Fruit fly (Drosophila melanogaster) whole organism, embryonic: Measurements from ENCODE around the gene Hs2st.
A peak's percentile ranks its signal among the peaks of the same experiment; 100 is the strongest.

Experiments
- Antp ChIP-seq: fragments of 200-800 bp; sonication (Bioruptor generic); optimal IDR thresholded peaks from 3 replicates; lab custom pipeline; 2016; ENCODE audit warnings: missing biosample characterization, missing genetic modification characterization
- B-H2 ChIP-seq: fragments of 200-800 bp; sonication (Bioruptor generic); optimal IDR thresholded peaks from 2 replicates; lab custom pipeline; 2018; ENCODE audit warnings: missing biosample characterization, mild to moderate bottlenecking, missing genetic modification characterization
- BEAF-32 ChIP-seq: fragments of 200-800 bp; sonication (Bioruptor generic); optimal IDR thresholded peaks from 3 replicates; lab custom pipeline; 2017; ENCODE audit warnings: missing biosample characterization, missing genetic modification characterization, mild to moderate bottlenecking, moderate library complexity, missing genetic modification reagents
- Bgb ChIP-seq: fragments of 200-800 bp; sonication (Bioruptor generic); IDR thresholded peaks from 2 replicates; pipeline ENCODE4 v1.3.6; 2022; ENCODE audit warnings: missing biosample characterization, missing genetic modification characterization; ENCODE audit not compliant: partially characterized antibody
- Blimp-1 ChIP-seq: fragments of 200-800 bp; sonication (Bioruptor generic); optimal IDR thresholded peaks from 3 replicates; lab custom pipeline; 2018; ENCODE audit warnings: missing biosample characterization, missing genetic modification characterization, mild to moderate bottlenecking, moderate library complexity, missing genetic modification reagents
- CG10654 ChIP-seq: fragments of 200-800 bp; sonication (Bioruptor generic); optimal IDR thresholded peaks from 2 replicates; lab custom pipeline; 2016; ENCODE audit warnings: missing biosample characterization, missing genetic modification characterization
- CG11398 ChIP-seq: fragments of 200-800 bp; sonication (Bioruptor generic); optimal IDR thresholded peaks from 2 replicates; lab custom pipeline; 2016; ENCODE audit warnings: missing biosample characterization, missing genetic modification characterization
- CG11695 ChIP-seq: fragments of 200-800 bp; sonication (Bioruptor generic); IDR thresholded peaks from 3 replicates; pipeline ENCODE4 v1.3.6; 2022; ENCODE audit warnings: missing biosample characterization, missing genetic modification characterization
- CG12104 ChIP-seq: fragments of 200-800 bp; sonication (Bioruptor generic); optimal IDR thresholded peaks from 3 replicates; lab custom pipeline; 2016; ENCODE audit warnings: missing biosample characterization, missing genetic modification characterization
- CG13287 ChIP-seq: fragments of 200-800 bp; sonication (Bioruptor generic); IDR thresholded peaks from 2 replicates; pipeline ENCODE4 v1.3.6; 2022; ENCODE audit warnings: missing biosample characterization, missing genetic modification characterization; ENCODE audit not compliant: partially characterized antibody
- CG14860 ChIP-seq: fragments of 200-800 bp; sonication (Bioruptor generic); IDR thresholded peaks from 3 replicates; pipeline ENCODE4 v1.3.6; 2022; ENCODE audit warnings: missing biosample characterization, missing genetic modification characterization; ENCODE audit not compliant: partially characterized antibody
- CG15514 ChIP-seq: fragments of 200-800 bp; sonication (Bioruptor generic); optimal IDR thresholded peaks from 3 replicates; lab custom pipeline; 2017; ENCODE audit warnings: missing biosample characterization, missing genetic modification characterization, mild to moderate bottlenecking, moderate library complexity, missing genetic modification reagents
- CG1602 ChIP-seq: fragments of 200-800 bp; sonication (Bioruptor generic); optimal IDR thresholded peaks from 3 replicates; lab custom pipeline; 2016; ENCODE audit warnings: missing biosample characterization, missing genetic modification characterization
- CG18262 ChIP-seq: fragments of 200-800 bp; optimal IDR thresholded peaks from 3 replicates; lab custom pipeline; 2019; ENCODE audit warnings: missing biosample characterization, mild to moderate bottlenecking, missing genetic modification characterization, moderate library complexity
- CG2116 ChIP-seq: fragments of 200-800 bp; sonication (Bioruptor generic); optimal IDR thresholded peaks from 3 replicates; lab custom pipeline; 2018; ENCODE audit warnings: missing biosample characterization, mild to moderate bottlenecking, missing genetic modification characterization
- CG6854 ChIP-seq: fragments of 200-800 bp; sonication (Bioruptor generic); optimal IDR thresholded peaks from 3 replicates; lab custom pipeline; 2017; ENCODE audit warnings: missing biosample characterization, mild to moderate bottlenecking, missing genetic modification characterization
- CG9727 ChIP-seq: fragments of 200-800 bp; sonication (Bioruptor generic); optimal IDR thresholded peaks from 3 replicates; lab custom pipeline; 2017; ENCODE audit warnings: missing biosample characterization, mild to moderate bottlenecking, missing genetic modification characterization
- Dip3 ChIP-seq: fragments of 200-800 bp; sonication (Bioruptor generic); optimal IDR thresholded peaks from 3 replicates; lab custom pipeline; 2016; ENCODE audit warnings: missing biosample characterization, missing genetic modification characterization
- Doc3 ChIP-seq: fragments of 200-800 bp; sonication (Bioruptor generic); IDR thresholded peaks from 3 replicates; pipeline ENCODE4 v1.3.6; 2022; ENCODE audit warnings: missing biosample characterization, missing genetic modification characterization; ENCODE audit not compliant: partially characterized antibody
- MBD-R2 ChIP-seq: fragments of 200-800 bp; sonication (Bioruptor generic); IDR thresholded peaks from 2 replicates; pipeline ENCODE4 v1.3.6; 2022; ENCODE audit warnings: missing biosample characterization, missing genetic modification characterization
- NC2α ChIP-seq: fragments of 200-800 bp; sonication (Bioruptor generic); optimal IDR thresholded peaks from 2 replicates; lab custom pipeline; 2016; ENCODE audit warnings: missing biosample characterization, missing genetic modification characterization
- NK7.1 ChIP-seq: fragments of 200-800 bp; sonication (Bioruptor generic); optimal IDR thresholded peaks from 3 replicates; lab custom pipeline; 2016; ENCODE audit warnings: missing biosample characterization, missing genetic modification characterization
- Nf-YC ChIP-seq: fragments of 200-800 bp; optimal IDR thresholded peaks from 3 replicates; lab custom pipeline; 2019; ENCODE audit warnings: missing biosample characterization, mild to moderate bottlenecking, missing genetic modification characterization, moderate library complexity
- Oaz ChIP-seq: fragments of 200-800 bp; sonication (Bioruptor generic); IDR thresholded peaks from 2 replicates; pipeline ENCODE4 v1.3.6; 2022; ENCODE audit warnings: missing biosample characterization, missing genetic modification characterization
- Optix ChIP-seq: fragments of 200-800 bp; sonication (Bioruptor generic); IDR thresholded peaks from 3 replicates; pipeline ENCODE4 v1.3.6; 2022; ENCODE audit warnings: missing biosample characterization, missing genetic modification characterization
- YL-1 ChIP-seq: fragments of 200-800 bp; sonication (Bioruptor generic); optimal IDR thresholded peaks from 3 replicates; lab custom pipeline; 2017; ENCODE audit warnings: missing biosample characterization, mild to moderate bottlenecking, missing genetic modification characterization
- al ChIP-seq: fragments of 200-800 bp; sonication (Bioruptor generic); IDR thresholded peaks from 2 replicates; pipeline ENCODE4 v1.3.6; 2022; ENCODE audit warnings: missing biosample characterization, missing genetic modification characterization
- ato ChIP-seq: fragments of 200-800 bp; sonication (Bioruptor generic); IDR thresholded peaks from 2 replicates; pipeline ENCODE4 v1.3.6; 2022; ENCODE audit warnings: missing biosample characterization, missing genetic modification characterization; ENCODE audit not compliant: partially characterized antibody
- chm ChIP-seq: fragments of 200-800 bp; sonication (Bioruptor generic); IDR thresholded peaks from 2 replicates; pipeline ENCODE4 v1.3.6; 2022; ENCODE audit warnings: missing biosample characterization, missing genetic modification characterization
- ci ChIP-seq: fragments of 200-800 bp; sonication (Bioruptor generic); IDR thresholded peaks from 3 replicates; pipeline ENCODE4 v1.3.6; 2022; ENCODE audit warnings: missing biosample characterization, missing genetic modification characterization
- disco-r ChIP-seq: fragments of 200-800 bp; sonication (Bioruptor generic); optimal IDR thresholded peaks from 2 replicates; lab custom pipeline; 2016; ENCODE audit warnings: missing biosample characterization, missing genetic modification characterization
- eve ChIP-seq, 2 experiments: fragments of >200 bp; optimal IDR thresholded peaks; 2 replicates each; lab custom pipeline; 2017; ENCODE audit warnings: missing biosample characterization in 2 of 2, missing genetic modification characterization in 2 of 2
- grn ChIP-seq: fragments of 200-800 bp; sonication (Bioruptor generic); optimal IDR thresholded peaks from 3 replicates; lab custom pipeline; 2017; ENCODE audit warnings: missing biosample characterization, missing genetic modification characterization
- hbn ChIP-seq: fragments of 200-800 bp; sonication (Bioruptor generic); IDR thresholded peaks from 2 replicates; pipeline ENCODE4 v1.3.6; 2022; ENCODE audit warnings: missing biosample characterization, missing genetic modification characterization; ENCODE audit not compliant: partially characterized antibody
- lola ChIP-seq, 3 experiments: fragments of >200 bp in 2 of 3; fragments of 200-800 bp in 1 of 3; sonication (Bioruptor generic) in 1 of 3; optimal IDR thresholded peaks; 2 replicates each; lab custom pipeline; 2017 to 2019; ENCODE audit warnings: missing biosample characterization in 3 of 3, missing genetic modification characterization in 3 of 3, mild to moderate bottlenecking in 1 of 3, moderate library complexity in 1 of 3
- luna ChIP-seq: fragments of 200-800 bp; sonication (Bioruptor generic); optimal IDR thresholded peaks from 2 replicates; lab custom pipeline; 2016; ENCODE audit warnings: missing biosample characterization, missing genetic modification characterization
- mld ChIP-seq: fragments of 200-800 bp; sonication (Bioruptor generic); IDR thresholded peaks from 3 replicates; pipeline ENCODE4 v1.3.6; 2022; ENCODE audit warnings: missing biosample characterization, missing genetic modification characterization; ENCODE audit not compliant: partially characterized antibody
- nerfin-2 ChIP-seq: fragments of 200-800 bp; sonication (Bioruptor generic); IDR thresholded peaks from 2 replicates; pipeline ENCODE4 v1.3.6; 2022; ENCODE audit warnings: missing biosample characterization, missing genetic modification characterization; ENCODE audit not compliant: partially characterized antibody
- pan ChIP-seq, 4 experiments: fragments of >200 bp in 3 of 4; fragments of 200-800 bp in 1 of 4; sonication (Bioruptor generic) in 1 of 4; optimal IDR thresholded peaks in 3 of 4; IDR thresholded peaks in 1 of 4; 2 replicates each; pipeline versions ENCODE4 v1.3.6 to Lab custom; 2017 to 2022; ENCODE audit warnings: missing biosample characterization in 2 of 4, missing genetic modification characterization in 2 of 4, mixed read lengths in 1 of 4
- pum ChIP-seq: fragments of 200-800 bp; sonication (Bioruptor generic); optimal IDR thresholded peaks from 2 replicates; lab custom pipeline; 2016; ENCODE audit warnings: missing biosample characterization, missing genetic modification characterization
- pzg ChIP-seq: fragments of 200-800 bp; sonication (Bioruptor generic); optimal IDR thresholded peaks from 3 replicates; lab custom pipeline; 2018; ENCODE audit warnings: missing biosample characterization, mild to moderate bottlenecking, missing genetic modification characterization, moderate library complexity
- run ChIP-seq: fragments of 200-800 bp; sonication (Bioruptor generic); optimal IDR thresholded peaks from 3 replicates; lab custom pipeline; 2018; ENCODE audit warnings: missing biosample characterization, mild to moderate bottlenecking, missing genetic modification characterization
- schlank ChIP-seq: fragments of 200-800 bp; sonication (Bioruptor generic); optimal IDR thresholded peaks from 2 replicates; lab custom pipeline; 2018; ENCODE audit warnings: missing biosample characterization, mild to moderate bottlenecking, missing genetic modification characterization
- sisA ChIP-seq: fragments of 200-800 bp; sonication (Bioruptor generic); IDR thresholded peaks from 2 replicates; pipeline ENCODE4 v1.3.6; 2022; ENCODE audit warnings: missing biosample characterization, missing genetic modification characterization
- twi ChIP-seq: fragments of 200-800 bp; optimal IDR thresholded peaks from 2 replicates; lab custom pipeline; 2019; ENCODE audit warnings: missing biosample characterization, mild to moderate bottlenecking, missing genetic modification characterization, moderate library complexity
- vnd ChIP-seq: fragments of 200-800 bp; sonication (Bioruptor generic); IDR thresholded peaks from 3 replicates; pipeline ENCODE4 v1.3.6; 2022; ENCODE audit warnings: missing biosample characterization, missing genetic modification characterization; ENCODE audit not compliant: partially characterized antibody
- yki ChIP-seq: fragments of >200 bp; optimal IDR thresholded peaks from 3 replicates; lab custom pipeline; 2018

Gene Hs2st

dm6 chr2L:19487190-19487589, 42.6 kb upstream of the Hs2st start, which contains the start of gene CG13083:
CG13083 (plus strand) TSS chr2L:19487490.
- TF ChIP-seq CG15514 (GFP tag; lab: Kevin White, UChicago) (no peak), CG11695 (GFP tag; lab: Robert Waterston, UW) (no peak), hbn (GFP tag; lab: Robert Waterston, UW) (no peak), al (no peak), sisA (no peak), pan (optimal IDR thresholded peaks at IDR 0.05; lab: Kevin White, UChicago) (no peak), pan (GFP tag; optimal IDR thresholded peaks at IDR 0.05 in 1 of 2, IDR thresholded peaks at IDR 0.05 in 1 of 2) (no peak), eve (GFP tag; optimal IDR thresholded peaks at IDR 0.05; lab: Kevin White, UChicago) (no peak), mld (GFP tag; lab: Robert Waterston, UW) (no peak), NC2α (no peak), pum (GFP tag; lab: Kevin White, UChicago) (no peak), YL-1 (GFP tag; lab: Kevin White, UChicago) (no peak)

- TF ChIP-seq schlank (no peak), Doc3 (GFP tag; lab: Robert Waterston, UW) (peak; percentile 44; the same call in 2 of the 3 replicates), lola (GFP tag; optimal IDR thresholded peaks at IDR 0.05; lab: Kevin White, UChicago) (no peak), Nf-YC (tag; lab: Kevin White, UChicago) (no peak), ci (no peak), Bgb (GFP tag; lab: Robert Waterston, UW) (peak; percentile 27; the same call in 1 of the 2 replicates), ato (GFP tag; lab: Robert Waterston, UW) (0 out of 2 replicates have a peak, but pooled peaks have one; percentile 34), CG9727 (GFP tag; lab: Kevin White, UChicago) (no peak), YL-1 (GFP tag; lab: Kevin White, UChicago) (no peak), CG12104 (GFP tag; lab: Kevin White, UChicago) (no peak), CG1602 (GFP tag; lab: Kevin White, UChicago) (no peak), CG11695 (GFP tag; lab: Robert Waterston, UW) (no peak), B-H2 (GFP tag; lab: Kevin White, UChicago) (no peak), Blimp-1 (GFP tag; lab: Kevin White, UChicago) (no peak), disco-r (GFP tag; lab: Kevin White, UChicago) (no peak), yki (lab: Kevin White, UChicago) (no peak), grn (GFP tag; lab: Kevin White, UChicago) (no peak), BEAF-32 (GFP tag; lab: Kevin White, UChicago) (peak; percentile 14), run (no peak), pzg (GFP tag; lab: Kevin White, UChicago) (peak; percentile 15), Oaz (GFP tag; lab: Robert Waterston, UW) (no peak), CG10654 (GFP tag; lab: Kevin White, UChicago) (no peak), CG6854 (GFP tag; lab: Kevin White, UChicago) (no peak), pan (optimal IDR thresholded peaks at IDR 0.05; lab: Kevin White, UChicago) (no peak), pan (GFP tag; optimal IDR thresholded peaks at IDR 0.05 in 1 of 2, IDR thresholded peaks at IDR 0.05 in 1 of 2) (no peak), Antp (GFP tag; lab: Kevin White, UChicago) (no peak), Dip3 (GFP tag; lab: Kevin White, UChicago) (no peak), CG18262 (no peak), CG2116 (GFP tag; lab: Kevin White, UChicago) (peak; percentile 53), CG11398 (GFP tag; lab: Kevin White, UChicago) (no peak), vnd (0 out of 3 replicates have a peak, but pooled peaks have one; percentile 20), nerfin-2 (GFP tag; lab: Robert Waterston, UW) (0 out of 2 replicates have a peak, but pooled peaks have one; percentile 35), CG13287 (GFP tag; lab: Robert Waterston, UW) (peak; percentile 64), NK7.1 (GFP tag; lab: Kevin White, UChicago) (no peak), NC2α (no peak), Optix (GFP tag; lab: Robert Waterston, UW) (no peak), twi (tag; lab: Kevin White, UChicago) (no peak), chm (GFP tag; lab: Robert Waterston, UW) (no peak), MBD-R2 (peak; percentile 18; the same call in 1 of the 2 replicates), CG14860 (GFP tag; lab: Robert Waterston, UW) (peak; percentile 52; the same call in 2 of the 3 replicates), luna (GFP tag; lab: Kevin White, UChicago) (no peak)
These were observed 40.0 kb upstream of the Hs2st start, which contains the start of the genes CG10195 and CG13084 for dm6 chr2L:19484539-19484938. CG10195 (minus strand) TSS chr2L:19484705. CG13084 (plus strand) TSS chr2L:19484930.
